Fruit fly (Drosophila melanogaster) Kc167 (cell line): ENCODE measurements around the gene CG10184.

Experiments
- h ChIP-seq: fragments of >200 bp; optimal IDR thresholded peaks from 3 replicates; lab custom pipeline; 2018; ENCODE audit warnings: missing external identifiers
- insv ChIP-seq: fragments of >200 bp; optimal IDR thresholded peaks from 3 replicates; lab custom pipeline; 2018; ENCODE audit warnings: missing external identifiers

DNA sequence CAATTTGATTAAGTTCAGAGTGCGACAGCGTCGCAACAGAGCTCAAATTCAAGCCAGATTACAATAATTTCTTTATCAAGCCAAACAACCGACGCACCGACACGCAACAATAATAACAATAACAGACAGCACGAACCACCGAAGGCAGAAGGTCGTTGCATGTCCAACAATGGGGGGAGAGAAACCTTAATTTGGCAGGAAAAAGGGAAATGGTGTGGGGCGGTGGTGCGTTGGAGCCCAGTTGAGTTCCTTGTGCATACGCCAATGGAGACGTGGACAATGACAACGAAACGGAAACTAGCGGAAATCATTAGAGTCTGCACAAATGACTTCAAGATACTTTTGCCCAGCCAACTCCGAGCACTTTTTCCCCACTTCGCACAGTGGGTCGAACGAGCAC, 34.3 kb upstream of the CG10184 start:
- no peak for TF ChIP-seq h
- TF ChIP-seq insv (lab: Kevin White, UChicago): no peak
